Fruit fly (Drosophila melanogaster) whole organism, embryonic: Measurements from ENCODE around the gene CG34298.
A peak's percentile ranks its signal among the peaks of the same experiment; 100 is the strongest.

Source experiments
- B-H1 ChIP-seq: fragments of 200-800 bp; sonication (Bioruptor generic); IDR thresholded peaks from 3 replicates; pipeline ENCODE4 v1.3.6; 2022; ENCODE audit warnings: missing biosample characterization, missing genetic modification characterization
- CG1024 ChIP-seq: fragments of 200-800 bp; sonication (Bioruptor generic); IDR thresholded peaks from 2 replicates; pipeline ENCODE4 v1.3.6; 2022; ENCODE audit warnings: missing biosample characterization, missing genetic modification characterization
- CG10366 ChIP-seq: fragments of 200-800 bp; sonication (Bioruptor generic); IDR thresholded peaks from 2 replicates; pipeline ENCODE4 v1.3.6; 2022; ENCODE audit warnings: missing biosample characterization, missing genetic modification characterization
- CG12744 ChIP-seq: fragments of 200-800 bp; sonication (Bioruptor generic); optimal IDR thresholded peaks from 2 replicates; lab custom pipeline; 2016; ENCODE audit warnings: missing biosample characterization, missing genetic modification characterization
- CG13287 ChIP-seq: fragments of 200-800 bp; sonication (Bioruptor generic); IDR thresholded peaks from 2 replicates; pipeline ENCODE4 v1.3.6; 2022; ENCODE audit warnings: missing biosample characterization, missing genetic modification characterization; ENCODE audit not compliant: partially characterized antibody
- CG13624 ChIP-seq: fragments of 200-800 bp; sonication (Bioruptor generic); optimal IDR thresholded peaks from 2 replicates; lab custom pipeline; 2016; ENCODE audit warnings: missing biosample characterization, missing genetic modification characterization
- CG14050 ChIP-seq: fragments of 200-800 bp; sonication (Bioruptor generic); IDR thresholded peaks from 3 replicates; pipeline ENCODE4 v1.3.6; 2022; ENCODE audit warnings: missing biosample characterization, missing genetic modification characterization
- CG17385 ChIP-seq: fragments of 200-800 bp; sonication (Bioruptor generic); optimal IDR thresholded peaks from 3 replicates; lab custom pipeline; 2018; ENCODE audit warnings: missing biosample characterization, mild to moderate bottlenecking, missing genetic modification characterization
- CG2875 ChIP-seq: fragments of 200-800 bp; sonication (Bioruptor generic); optimal IDR thresholded peaks from 2 replicates; lab custom pipeline; 2017; ENCODE audit warnings: missing biosample characterization, mild to moderate bottlenecking, missing genetic modification characterization, missing genetic modification reagents
- CG3847 ChIP-seq: fragments of 200-800 bp; sonication (Bioruptor generic); IDR thresholded peaks from 2 replicates; pipeline ENCODE4 v1.3.6; 2022; ENCODE audit warnings: missing biosample characterization, missing genetic modification characterization
- CG7745 ChIP-seq: fragments of 200-800 bp; sonication (Bioruptor generic); optimal IDR thresholded peaks from 2 replicates; lab custom pipeline; 2018; ENCODE audit warnings: missing biosample characterization, mild to moderate bottlenecking, missing genetic modification characterization, moderate library complexity
- CG7786 ChIP-seq: fragments of 200-800 bp; sonication (Bioruptor generic); optimal IDR thresholded peaks from 2 replicates; lab custom pipeline; 2016; ENCODE audit warnings: missing biosample characterization, missing genetic modification characterization
- ERR ChIP-seq: fragments of 200-800 bp; sonication (Bioruptor generic); optimal IDR thresholded peaks from 2 replicates; lab custom pipeline; 2016; ENCODE audit warnings: missing biosample characterization, missing genetic modification characterization
- Fer1 ChIP-seq: fragments of 200-800 bp; sonication (Bioruptor generic); optimal IDR thresholded peaks from 2 replicates; lab custom pipeline; 2017; ENCODE audit warnings: missing biosample characterization, mild to moderate bottlenecking, missing genetic modification characterization
- HHEX ChIP-seq: fragments of 200-800 bp; sonication (Bioruptor generic); optimal IDR thresholded peaks from 3 replicates; lab custom pipeline; 2017; ENCODE audit warnings: missing biosample characterization, mild to moderate bottlenecking, missing genetic modification characterization, missing genetic modification reagents
- Hand ChIP-seq: fragments of 200-800 bp; sonication (Bioruptor generic); optimal IDR thresholded peaks from 2 replicates; lab custom pipeline; 2017; ENCODE audit warnings: mild to moderate bottlenecking, missing biosample characterization, missing genetic modification reagents, missing genetic modification characterization
- Hsf ChIP-seq: fragments of 200-800 bp; sonication (Bioruptor generic); optimal IDR thresholded peaks from 3 replicates; lab custom pipeline; 2016; ENCODE audit warnings: missing biosample characterization, missing genetic modification characterization
- NFAT ChIP-seq: fragments of 200-800 bp; sonication (Bioruptor generic); IDR thresholded peaks from 2 replicates; pipeline ENCODE4 v1.3.6; 2022; ENCODE audit warnings: missing biosample characterization, missing genetic modification characterization
- Oaz ChIP-seq: fragments of 200-800 bp; sonication (Bioruptor generic); IDR thresholded peaks from 2 replicates; pipeline ENCODE4 v1.3.6; 2022; ENCODE audit warnings: missing biosample characterization, missing genetic modification characterization
- Optix ChIP-seq: fragments of 200-800 bp; sonication (Bioruptor generic); IDR thresholded peaks from 3 replicates; pipeline ENCODE4 v1.3.6; 2022; ENCODE audit warnings: missing biosample characterization, missing genetic modification characterization
- Poxn ChIP-seq: fragments of 200-800 bp; sonication (Bioruptor generic); IDR thresholded peaks from 2 replicates; pipeline ENCODE4 v1.3.6; 2022; ENCODE audit warnings: missing biosample characterization, missing genetic modification characterization
- Scr ChIP-seq: fragments of 200-800 bp; sonication (Bioruptor generic); IDR thresholded peaks from 2 replicates; pipeline ENCODE4 v1.3.6; 2022; ENCODE audit warnings: missing biosample characterization, missing genetic modification characterization; ENCODE audit not compliant: partially characterized antibody
- Side ChIP-seq: fragments of 200-800 bp; sonication (Bioruptor generic); optimal IDR thresholded peaks from 2 replicates; lab custom pipeline; 2016; ENCODE audit warnings: missing biosample characterization, missing genetic modification characterization
- Ssrp ChIP-seq: fragments of 200-800 bp; sonication (Bioruptor generic); optimal IDR thresholded peaks from 2 replicates; lab custom pipeline; 2018; ENCODE audit warnings: missing biosample characterization, mild to moderate bottlenecking, missing genetic modification characterization, moderate library complexity
- al ChIP-seq: fragments of 200-800 bp; sonication (Bioruptor generic); IDR thresholded peaks from 2 replicates; pipeline ENCODE4 v1.3.6; 2022; ENCODE audit warnings: missing biosample characterization, missing genetic modification characterization
- corto ChIP-seq: fragments of 200-800 bp; sonication (Bioruptor generic); optimal IDR thresholded peaks from 2 replicates; lab custom pipeline; 2016; ENCODE audit warnings: missing biosample characterization, mild to moderate bottlenecking, missing genetic modification characterization, moderate library complexity
- dan ChIP-seq: fragments of 200-800 bp; sonication (Bioruptor generic); IDR thresholded peaks from 2 replicates; pipeline ENCODE4 v1.3.6; 2022; ENCODE audit warnings: missing biosample characterization, missing genetic modification characterization
- dati ChIP-seq: fragments of 200-800 bp; sonication (Bioruptor generic); IDR thresholded peaks from 2 replicates; pipeline ENCODE4 v1.3.6; 2022; ENCODE audit warnings: missing biosample characterization, missing genetic modification characterization
- dmrt11E ChIP-seq: fragments of 200-800 bp; sonication (Bioruptor generic); optimal IDR thresholded peaks from 3 replicates; lab custom pipeline; 2018; ENCODE audit warnings: missing biosample characterization, mild to moderate bottlenecking, missing genetic modification characterization, moderate library complexity
- esg ChIP-seq: fragments of 200-800 bp; sonication (Bioruptor generic); conservative IDR thresholded peaks from 2 replicates; pipeline ENCODE4 v1.3.6; 2022; ENCODE audit warnings: missing biosample characterization, missing genetic modification characterization
- jigr1 ChIP-seq: fragments of 200-800 bp; sonication (Bioruptor generic); IDR thresholded peaks from 3 replicates; pipeline ENCODE4 v1.3.6; 2022; ENCODE audit warnings: missing biosample characterization, missing genetic modification characterization
- kni ChIP-seq: fragments of 200-800 bp; sonication (Bioruptor generic); optimal IDR thresholded peaks from 3 replicates; lab custom pipeline; 2017; ENCODE audit warnings: mild to moderate bottlenecking, missing biosample characterization, missing genetic modification reagents, missing genetic modification characterization
- org-1 ChIP-seq: fragments of 200-800 bp; sonication (Bioruptor generic); optimal IDR thresholded peaks from 2 replicates; lab custom pipeline; 2017; ENCODE audit warnings: missing biosample characterization, missing genetic modification characterization
- peb ChIP-seq: fragments of 200-800 bp; sonication (Bioruptor generic); IDR thresholded peaks from 2 replicates; pipeline ENCODE4 v1.3.6; 2022; ENCODE audit warnings: missing biosample characterization, missing genetic modification characterization
- pita ChIP-seq: fragments of 200-800 bp; sonication (Bioruptor generic); optimal IDR thresholded peaks from 2 replicates; lab custom pipeline; 2017; ENCODE audit warnings: missing biosample characterization, mild to moderate bottlenecking, missing genetic modification characterization
- sens-2 ChIP-seq: fragments of 200-800 bp; sonication (Bioruptor generic); IDR thresholded peaks from 2 replicates; pipeline ENCODE4 v1.3.6; 2022; ENCODE audit warnings: missing biosample characterization, missing genetic modification characterization
- sna ChIP-seq: fragments of 200-800 bp; sonication (Bioruptor generic); IDR thresholded peaks from 2 replicates; pipeline ENCODE4 v1.3.6; 2022; ENCODE audit warnings: missing biosample characterization, missing genetic modification characterization; ENCODE audit not compliant: partially characterized antibody
- unpg ChIP-seq: fragments of 200-800 bp; sonication (Bioruptor generic); optimal IDR thresholded peaks from 3 replicates; lab custom pipeline; 2018; ENCODE audit warnings: missing biosample characterization, mild to moderate bottlenecking, missing genetic modification characterization, moderate library complexity
- z ChIP-seq: fragments of 200-800 bp; sonication (Bioruptor generic); IDR thresholded peaks from 3 replicates; pipeline ENCODE4 v1.3.6; 2022; ENCODE audit warnings: missing biosample characterization, missing genetic modification characterization
- zfh1 ChIP-seq: fragments of 200-800 bp; sonication (Bioruptor generic); IDR thresholded peaks from 3 replicates; pipeline ENCODE4 v1.3.6; 2022; ENCODE audit warnings: missing biosample characterization, missing genetic modification characterization

Gene CG34298

DNA sequence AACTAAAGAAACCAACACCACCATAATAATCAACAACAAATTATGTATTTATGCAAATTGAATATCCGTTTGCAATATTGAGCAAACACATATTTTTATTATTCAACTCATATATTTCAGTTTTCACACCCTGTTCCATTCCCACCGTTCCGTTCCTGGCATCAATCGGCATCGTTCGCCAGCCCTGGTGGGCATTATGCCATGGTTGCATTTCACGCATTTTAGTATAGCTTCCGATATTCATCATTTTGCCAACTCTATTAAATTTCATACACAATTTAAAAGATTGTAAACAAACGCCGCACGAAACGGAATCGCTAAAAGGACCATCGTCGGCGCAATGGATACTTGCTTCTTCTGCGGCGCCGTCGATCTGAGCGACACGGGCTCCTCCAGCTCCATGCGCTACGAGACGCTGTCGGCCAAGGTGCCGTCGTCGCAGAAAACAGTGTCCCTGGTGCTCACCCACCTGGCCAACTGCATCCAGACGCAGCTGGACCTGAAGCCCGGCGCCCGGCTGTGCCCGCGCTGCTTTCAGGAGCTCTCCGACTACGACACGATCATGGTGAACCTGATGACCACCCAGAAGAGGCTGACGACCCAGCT is 43.6 kb downstream of the CG34298 start, which contains the start of gene Sry-delta (continued):
- TF ChIP-seq peb (peak; percentile 46; the same call in 1 of the 2 replicates), z (GFP tag; lab: Robert Waterston, UW) (no peak), Fer1 (peak; percentile 76), Scr (GFP tag; lab: Robert Waterston, UW) (peak; percentile 76), zfh1 (GFP tag; lab: Robert Waterston, UW) (peak; percentile 73; the same call in 2 of the 3 replicates), Side (peak; percentile 90), CG12744 (peak; percentile 55), CG3847 (GFP tag; lab: Robert Waterston, UW) (peak; percentile 69), dati (no peak), al (GFP tag; lab: Robert Waterston, UW) (peak; percentile 80), jigr1 (GFP tag; lab: Robert Waterston, UW) (no peak; the same call in 2 of the 3 replicates), dan (GFP tag; lab: Robert Waterston, UW) (no peak), org-1 (GFP tag; lab: Kevin White, UChicago) (no peak), sens-2 (GFP tag; lab: Robert Waterston, UW) (peak; percentile 61; the same call in 1 of the 2 replicates), esg (GFP tag; lab: Robert Waterston, UW) (peak; percentile 64), unpg (GFP tag; lab: Kevin White, UChicago) (peak; percentile 68), Hand (GFP tag; lab: Kevin White, UChicago) (no peak), CG14050 (GFP tag; lab: Robert Waterston, UW) (peak; percentile 47; the same call in 2 of the 3 replicates), CG10366 (GFP tag; lab: Robert Waterston, UW) (peak; percentile 70), NFAT (peak; percentile 88), B-H1 (GFP tag; lab: Robert Waterston, UW) (peak; percentile 45), HHEX (peak; percentile 73), Poxn (GFP tag; lab: Robert Waterston, UW) (peak; percentile 42; the same call in 1 of the 2 replicates), corto (no peak), sna (GFP tag; lab: Robert Waterston, UW) (peak; percentile 81), CG7786 (GFP tag; lab: Kevin White, UChicago) (peak; percentile 85), CG17385 (GFP tag; lab: Kevin White, UChicago) (no peak), ERR (GFP tag; lab: Kevin White, UChicago) (peak; percentile 86), dmrt11E (tag; lab: Kevin White, UChicago) (peak; percentile 59), CG13287 (peak; percentile 89), CG1024 (GFP tag; lab: Robert Waterston, UW) (peak; percentile 85), Optix (GFP tag; lab: Robert Waterston, UW) (peak; percentile 68), CG13624 (GFP tag; lab: Kevin White, UChicago) (peak; percentile 90), kni (GFP tag; lab: Kevin White, UChicago) (peak; percentile 17), Ssrp (tag; lab: Kevin White, UChicago) (peak; percentile 40), CG7745 (tag; lab: Kevin White, UChicago) (no peak), Oaz (GFP tag; lab: Robert Waterston, UW) (peak; percentile 49), pita (no peak), CG2875 (GFP tag; lab: Kevin White, UChicago) (peak; percentile 13), Hsf (GFP tag; lab: Kevin White, UChicago) (peak; percentile 87)
